Worm (Caenorhabditis elegans): ENCODE data around the gene C49C3.8.
"Not testable (repeated sequence)": the region's sequence is repeated elsewhere in the genome, so short reads cannot be mapped to it uniquely, and the experiment has no call there.

Gene C49C3.8

DNA sequence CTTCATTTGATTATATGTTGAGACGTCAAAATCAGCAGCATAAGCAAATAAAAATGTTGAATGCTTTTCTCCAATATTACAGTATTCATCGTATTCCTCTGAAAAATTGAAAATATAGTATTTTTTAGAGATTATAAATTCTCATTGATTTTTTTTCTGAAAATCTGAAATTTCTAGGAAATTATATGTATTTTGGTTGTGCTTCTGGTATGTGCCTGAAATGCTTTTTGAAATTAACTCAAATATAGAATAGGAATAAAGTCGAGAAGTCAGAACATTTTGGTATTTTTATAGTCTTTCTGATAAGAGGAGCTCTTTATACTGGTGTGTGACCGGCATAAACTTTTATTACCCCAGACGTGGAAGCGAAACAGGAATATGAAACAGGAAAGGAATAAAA, 27.8 kb upstream of the C49C3.8 start, which contains the start of gene T28F3.8:
T28F3.8 (minus strand) TSS at position 101 of the 400 bp plus-strand sequence.
- TF ChIP-seq T22C8.4 (GFP tag; IDR thresholded peaks at IDR 0.05); ztf-23 (GFP tag; IDR thresholded peaks at IDR 0.05); med-1 (GFP tag; optimal IDR thresholded peaks at IDR 0.05; ENCODE audit: insufficient read depth): not testable (repeated sequence)

DNA sequence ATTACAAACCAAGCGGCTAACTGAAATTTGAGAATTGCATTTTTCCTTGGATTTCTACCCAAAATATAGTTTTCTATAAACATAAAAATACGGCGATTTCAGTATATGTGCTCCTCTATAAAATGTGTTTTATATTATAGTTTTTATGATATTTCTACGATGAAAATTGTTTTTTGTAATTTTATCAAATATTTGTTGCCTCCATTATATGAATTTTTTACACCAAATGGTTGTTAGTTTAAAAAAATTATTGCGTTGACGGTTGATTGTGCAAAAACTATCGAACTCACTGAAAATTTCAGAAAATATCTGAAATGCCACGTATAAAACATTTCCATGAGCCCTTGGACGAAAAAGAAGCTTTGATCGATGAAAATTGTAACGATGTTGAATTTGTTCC, 26.8 kb upstream of the C49C3.8 start, which contains the start of gene T28F3.9:
T28F3.9 (plus strand) TSS at position 301 of the 400 bp plus-strand sequence.
- no peak for TF ChIP-seq flt-1 (GFP tag; IDR thresholded peaks at IDR 0.05)
- no peak for TF ChIP-seq cog-1 (tag; optimal IDR thresholded peaks at IDR 0.05)
- no peak for TF ChIP-seq ztf-29 (GFP tag; IDR thresholded peaks at IDR 0.05)
- no peak for TF ChIP-seq ztf-23 (GFP tag; IDR thresholded peaks at IDR 0.05)
- TF ChIP-seq tab-1 (GFP tag; IDR thresholded peaks at IDR 0.05): no peak
- TF ChIP-seq ref-1 (GFP tag; conservative IDR thresholded peaks at IDR 0.05): no peak
- TF ChIP-seq T22C8.4 (GFP tag; IDR thresholded peaks at IDR 0.05): no peak
- TF ChIP-seq med-1 (GFP tag; optimal IDR thresholded peaks at IDR 0.05; ENCODE audit: insufficient read depth): no peak
- no peak for TF ChIP-seq klf-2 (GFP tag; conservative IDR thresholded peaks at IDR 0.05)

DNA sequence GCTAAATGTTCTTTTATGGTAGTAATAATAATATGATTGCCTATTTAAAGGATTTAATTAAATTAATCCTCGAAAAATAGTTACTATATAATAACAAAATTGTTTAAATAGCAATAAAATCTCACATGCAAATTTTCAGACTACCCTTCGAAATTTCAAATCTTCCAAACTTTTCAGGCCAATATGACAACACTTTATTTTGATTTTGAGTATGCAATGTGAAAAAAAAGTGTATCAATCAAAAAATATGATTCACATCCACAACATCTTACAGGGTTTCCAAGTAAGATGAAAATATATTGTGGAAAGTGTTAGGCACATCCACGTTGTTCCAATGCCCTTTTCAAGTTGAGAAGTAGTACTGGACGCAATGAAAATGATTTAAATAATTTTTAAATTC, 23.2 kb upstream of the C49C3.8 start, which contains the start of gene snf-9:
snf-9 (plus strand) TSS at position 301 of the 400 bp plus-strand sequence.
- TF ChIP-seq T22C8.4 (GFP tag; IDR thresholded peaks at IDR 0.05) (no peak), ref-1 (GFP tag; conservative IDR thresholded peaks at IDR 0.05) (no peak), cog-1 (tag; optimal IDR thresholded peaks at IDR 0.05) (no peak), klf-2 (GFP tag; conservative IDR thresholded peaks at IDR 0.05) (no peak), ztf-29 (GFP tag; IDR thresholded peaks at IDR 0.05) (no peak), tab-1 (GFP tag; IDR thresholded peaks at IDR 0.05) (no peak), med-1 (GFP tag; optimal IDR thresholded peaks at IDR 0.05; ENCODE audit: insufficient read depth) (no peak), flt-1 (GFP tag; IDR thresholded peaks at IDR 0.05) (no peak)

DNA sequence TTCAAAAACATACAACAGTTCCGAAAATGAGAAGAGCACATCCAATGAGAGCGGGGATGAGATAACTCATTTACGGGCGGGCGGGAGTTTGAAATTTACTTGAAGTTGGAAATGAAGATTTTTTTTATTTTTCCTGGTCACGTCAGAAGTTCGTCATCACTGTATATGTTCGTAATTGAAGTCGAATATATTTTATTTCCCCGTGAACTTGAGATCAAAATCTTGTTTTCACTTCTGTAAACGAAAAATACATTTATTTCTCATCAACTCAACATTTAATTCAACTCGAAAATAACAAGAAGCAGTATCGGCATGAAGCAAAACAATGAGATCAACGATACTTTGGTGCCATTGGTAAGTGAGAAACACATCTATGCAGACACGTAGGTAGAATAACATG, 18.6 kb upstream of the C49C3.8 start, which contains the start of gene C49C3.20:
C49C3.20 (minus strand) TSS at position 101 of the 400 bp plus-strand sequence.
- TF ChIP-seq klf-2 (GFP tag; conservative IDR thresholded peaks at IDR 0.05) (no peak), med-1 (GFP tag; optimal IDR thresholded peaks at IDR 0.05; ENCODE audit: insufficient read depth) (no peak), tab-1 (GFP tag; IDR thresholded peaks at IDR 0.05) (no peak), ztf-29 (GFP tag; IDR thresholded peaks at IDR 0.05) (no peak), ztf-23 (GFP tag; IDR thresholded peaks at IDR 0.05) (no peak)

DNA sequence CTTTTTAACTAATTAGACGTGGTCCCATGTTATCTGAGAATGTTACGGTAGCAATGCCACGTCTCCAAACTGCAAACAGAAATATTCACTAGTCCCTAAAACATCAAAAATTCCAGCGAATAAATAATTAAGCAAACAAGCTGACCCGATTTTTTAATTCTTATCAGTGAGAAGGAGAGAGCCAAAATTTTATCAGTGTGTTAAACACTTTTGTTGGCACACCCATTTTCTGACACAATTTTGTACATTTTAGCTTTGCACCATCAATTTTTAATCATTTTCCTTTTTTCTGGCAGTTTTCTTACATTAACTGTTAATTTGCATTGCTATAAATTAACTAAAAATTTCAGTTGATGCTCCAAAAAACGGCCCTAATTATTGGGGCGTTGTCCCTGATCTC, 14.6 kb upstream of the C49C3.8 start, which contains the start of gene C49C3.4:
C49C3.4 (plus strand) TSS at position 351 of the 400 bp plus-strand sequence.
- TF ChIP-seq ztf-29 (GFP tag; IDR thresholded peaks at IDR 0.05) (no peak), med-1 (GFP tag; optimal IDR thresholded peaks at IDR 0.05; ENCODE audit: insufficient read depth) (no peak), ztf-23 (GFP tag; IDR thresholded peaks at IDR 0.05) (no peak), flt-1 (GFP tag; IDR thresholded peaks at IDR 0.05) (no peak), klf-2 (GFP tag; conservative IDR thresholded peaks at IDR 0.05) (no peak), tab-1 (GFP tag; IDR thresholded peaks at IDR 0.05) (no peak), ref-1 (GFP tag; conservative IDR thresholded peaks at IDR 0.05) (no peak), cog-1 (tag; optimal IDR thresholded peaks at IDR 0.05) (no peak)

DNA sequence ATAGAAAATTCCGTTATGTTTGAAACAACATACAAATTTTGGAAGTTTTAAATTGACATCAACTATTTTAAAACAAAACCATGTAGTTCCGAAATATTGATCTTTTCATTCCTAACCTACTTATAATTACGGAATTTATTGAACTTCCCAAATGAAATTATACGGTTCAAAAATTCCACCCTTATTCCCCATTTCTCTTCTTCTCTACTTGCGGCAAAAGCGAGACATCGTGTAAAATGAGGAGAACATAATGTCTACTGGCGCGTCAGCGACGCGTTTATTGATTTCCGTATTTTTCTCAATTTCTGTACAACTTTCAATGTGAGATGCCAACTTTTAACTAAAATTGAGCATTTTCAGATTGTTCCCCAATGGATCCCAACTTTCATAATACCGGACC, 6.2 kb upstream of the C49C3.8 start, which contains the start of gene ceh-88:
ceh-88 (plus strand) TSS at position 355 of the 400 bp plus-strand sequence.
- TF ChIP-seq T22C8.4 (GFP tag; IDR thresholded peaks at IDR 0.05) (no peak), klf-2 (GFP tag; conservative IDR thresholded peaks at IDR 0.05) (no peak), flt-1 (GFP tag; IDR thresholded peaks at IDR 0.05) (no peak), ztf-23 (GFP tag; IDR thresholded peaks at IDR 0.05) (no peak), med-1 (GFP tag; optimal IDR thresholded peaks at IDR 0.05; ENCODE audit: insufficient read depth) (no peak), cog-1 (tag; optimal IDR thresholded peaks at IDR 0.05) (no peak), ztf-29 (GFP tag; IDR thresholded peaks at IDR 0.05) (no peak), ref-1 (GFP tag; conservative IDR thresholded peaks at IDR 0.05) (no peak), tab-1 (GFP tag; IDR thresholded peaks at IDR 0.05) (no peak)

DNA sequence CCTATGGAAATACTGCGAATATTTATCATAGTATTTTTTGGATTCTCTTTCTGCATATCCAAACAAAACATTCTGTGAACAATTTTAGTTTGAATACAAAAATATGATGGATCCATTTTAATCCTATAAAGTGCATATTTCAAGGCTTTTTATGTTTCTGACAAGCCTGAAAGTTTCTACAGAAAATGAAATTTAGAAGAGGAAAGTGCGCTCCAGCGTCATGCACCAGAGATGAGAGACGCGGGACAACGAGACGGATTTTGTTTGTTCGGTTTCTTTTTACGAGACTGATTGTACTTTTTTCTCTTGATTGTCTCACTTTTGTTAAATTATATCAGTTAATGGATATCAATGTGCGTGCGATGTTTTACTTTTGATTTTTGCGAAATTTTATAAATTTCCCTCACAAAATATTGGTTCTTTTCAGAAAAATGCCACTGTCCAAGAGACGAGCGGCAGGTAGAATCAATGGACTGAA, 3.9 kb upstream of the C49C3.8 start, which contains the start of gene C49C3.6:
C49C3.6 (plus strand) TSS at position 428 of the 478 bp plus-strand sequence.
- TF ChIP-seq med-1 (GFP tag; optimal IDR thresholded peaks at IDR 0.05; ENCODE audit: insufficient read depth) (no peak), flt-1 (GFP tag; IDR thresholded peaks at IDR 0.05) (no peak), klf-2 (GFP tag; conservative IDR thresholded peaks at IDR 0.05) (no peak), ref-1 (GFP tag; conservative IDR thresholded peaks at IDR 0.05) (no peak), tab-1 (GFP tag; IDR thresholded peaks at IDR 0.05) (no peak), ztf-29 (GFP tag; IDR thresholded peaks at IDR 0.05) (no peak), T22C8.4 (GFP tag; IDR thresholded peaks at IDR 0.05) (no peak), ztf-23 (GFP tag; IDR thresholded peaks at IDR 0.05) (no peak), cog-1 (tag; optimal IDR thresholded peaks at IDR 0.05) (no peak)

DNA sequence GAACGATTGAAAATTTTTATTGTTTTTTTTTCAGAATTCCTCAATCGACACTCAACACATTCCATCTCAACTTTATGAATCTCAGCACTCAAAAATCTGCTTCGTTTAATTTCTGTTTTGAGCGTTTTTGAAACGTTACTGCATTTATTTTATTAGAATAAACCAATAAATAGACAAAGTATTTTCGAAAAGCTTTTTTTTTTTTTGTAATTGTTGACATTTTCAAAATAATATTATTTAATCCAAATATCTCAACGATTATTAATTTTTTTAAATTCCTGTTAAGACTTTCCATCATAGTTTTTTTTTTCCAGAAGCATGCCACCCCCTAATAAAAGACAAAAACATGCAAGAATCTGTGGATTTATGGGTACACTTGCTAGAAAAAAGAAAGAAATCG, 2.7 kb upstream of the C49C3.8 start, which contains the start of gene C49C3.7:
C49C3.7 (plus strand) TSS at position 301 of the 400 bp plus-strand sequence.
- TF ChIP-seq med-1 (GFP tag; optimal IDR thresholded peaks at IDR 0.05; ENCODE audit: insufficient read depth) (no peak), ztf-29 (GFP tag; IDR thresholded peaks at IDR 0.05) (no peak)

DNA sequence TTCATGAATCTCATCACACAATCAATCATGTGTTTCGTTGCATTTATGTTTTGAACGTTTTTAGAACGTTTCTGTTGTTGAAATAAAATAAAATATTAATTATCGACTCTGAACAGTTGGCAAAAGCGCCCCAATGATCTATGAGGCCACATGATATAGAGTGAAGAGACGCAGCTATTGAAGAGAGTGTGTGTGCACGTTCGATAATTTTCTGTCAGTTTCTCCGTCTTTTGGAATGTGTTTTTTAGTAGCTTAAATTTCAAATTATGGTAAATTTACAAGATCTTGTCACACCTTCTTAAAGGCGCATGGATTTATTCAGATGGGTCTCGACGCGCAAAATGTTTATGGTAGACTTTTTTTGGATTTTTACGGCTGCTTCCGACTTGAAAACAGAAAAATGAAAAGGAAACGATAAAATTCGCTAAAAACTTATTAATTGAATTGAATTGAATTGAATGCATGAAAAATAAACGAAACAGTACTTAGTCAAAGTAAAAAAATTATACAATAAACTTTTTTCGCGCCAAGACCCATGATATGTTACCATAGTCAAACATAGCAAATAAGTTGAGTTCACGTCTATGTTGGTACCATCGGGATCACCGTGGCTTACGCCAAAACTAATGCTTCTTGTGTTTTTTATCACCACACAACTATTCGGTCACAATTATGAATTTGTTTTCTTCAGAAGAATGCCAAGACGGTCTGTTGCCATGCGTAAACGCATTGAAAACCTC, 1.3 kb upstream of the C49C3.8 start, which contains the start of gene C49C3.15:
C49C3.15 (plus strand) TSS at position 690 of the 740 bp plus-strand sequence.
- TF ChIP-seq med-1 (GFP tag; optimal IDR thresholded peaks at IDR 0.05; ENCODE audit: insufficient read depth) (no peak), ztf-29 (GFP tag; IDR thresholded peaks at IDR 0.05) (no peak), klf-2 (GFP tag; conservative IDR thresholded peaks at IDR 0.05) (no peak), T22C8.4 (GFP tag; IDR thresholded peaks at IDR 0.05) (no peak), flt-1 (GFP tag; IDR thresholded peaks at IDR 0.05) (no peak), cog-1 (tag; optimal IDR thresholded peaks at IDR 0.05) (no peak), ztf-23 (GFP tag; IDR thresholded peaks at IDR 0.05) (no peak), tab-1 (GFP tag; IDR thresholded peaks at IDR 0.05) (no peak)

Measured in whole organism, midembryonic.